Fruit fly (Drosophila melanogaster): ENCODE data around the gene CG8461.
A peak's percentile ranks its signal among the peaks of the same experiment; 100 is the strongest.

Gene CG8461

DNA sequence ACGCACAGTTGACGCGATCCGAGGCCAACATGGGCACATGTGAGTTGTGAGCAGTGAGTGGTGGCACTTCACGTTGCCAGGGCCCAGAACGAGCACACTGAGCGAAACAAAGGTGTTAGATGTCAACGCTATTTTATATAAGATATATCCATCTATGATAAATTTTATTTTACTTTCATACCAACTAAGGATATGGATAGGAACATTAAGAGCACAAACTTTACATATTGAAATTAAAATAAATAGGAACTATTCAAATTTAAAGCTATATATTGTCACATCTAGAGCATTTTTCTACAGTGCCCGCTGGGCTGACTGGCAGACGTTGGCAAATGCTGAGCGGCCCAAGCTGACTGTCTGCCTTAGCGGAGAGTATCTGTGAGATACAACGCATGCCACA is 43.7 kb downstream of the CG8461 start (continued):
- TF ChIP-seq CG11093 (GFP tag; IDR thresholded peaks at IDR 0.05) (0 out of 3 replicates have a peak, but pooled peaks have one; percentile 23), CG8944 (GFP tag; optimal IDR thresholded peaks at IDR 0.05) (no peak), Lim3 (GFP tag; IDR thresholded peaks at IDR 0.05) (no peak), grau (tag; optimal IDR thresholded peaks at IDR 0.05) (peak; percentile 76), CG7987 (GFP tag; optimal IDR thresholded peaks at IDR 0.05) (no peak), CG3838 (GFP tag; optimal IDR thresholded peaks at IDR 0.05) (no peak), CG12391 (tag; optimal IDR thresholded peaks at IDR 0.05) (peak; percentile 82), Tbp (GFP tag; optimal IDR thresholded peaks at IDR 0.05) (no peak), Nf-YA (GFP tag; IDR thresholded peaks at IDR 0.05) (peak; percentile 50; the same call in 1 of the 2 replicates), org-1 (GFP tag; optimal IDR thresholded peaks at IDR 0.05) (peak; percentile 34), CG2202 (tag; optimal IDR thresholded peaks at IDR 0.05) (peak; percentile 65), CG13296 (GFP tag; optimal IDR thresholded peaks at IDR 0.05) (no peak), CG4404 (GFP tag; IDR thresholded peaks at IDR 0.05) (peak; percentile 75), CG2199 (GFP tag; IDR thresholded peaks at IDR 0.05) (peak; percentile 25; the same call in 1 of the 3 replicates), klu (GFP tag; IDR thresholded peaks at IDR 0.05) (no peak), sisA (GFP tag; IDR thresholded peaks at IDR 0.05) (peak; percentile 45; the same call in 1 of the 2 replicates), sens (GFP tag) (peak; percentile 91), kah (GFP tag; optimal IDR thresholded peaks at IDR 0.05) (no peak), CG17829 (tag; optimal IDR thresholded peaks at IDR 0.05) (peak; percentile 83), sr (GFP tag; IDR thresholded peaks at IDR 0.05) (no peak), HLH54F (GFP tag; optimal IDR thresholded peaks at IDR 0.05) (no peak), PHDP (tag; optimal IDR thresholded peaks at IDR 0.05) (peak; percentile 73), usp (GFP tag; optimal IDR thresholded peaks at IDR 0.05) (no peak), da (GFP tag; optimal IDR thresholded peaks at IDR 0.05) (no peak), CG14965 (GFP tag; optimal IDR thresholded peaks at IDR 0.05; ENCODE audit: borderline replicate concordance) (no peak), gcm (GFP tag; optimal IDR thresholded peaks at IDR 0.05) (peak; percentile 60), D19B (GFP tag; optimal IDR thresholded peaks at IDR 0.05) (no peak), bab2 (GFP tag; optimal IDR thresholded peaks at IDR 0.05) (peak; percentile 47), wdn (GFP tag; IDR thresholded peaks at IDR 0.05) (no peak), E2f1 (GFP tag; IDR thresholded peaks at IDR 0.05) (peak; percentile 45; the same call in 1 of the 2 replicates), slbo (GFP tag; IDR thresholded peaks at IDR 0.05) (no peak; the same call in none of the 2 replicates), CG2116 (GFP tag; optimal IDR thresholded peaks at IDR 0.05) (no peak), eve (GFP tag; optimal IDR thresholded peaks at IDR 0.05) (peak in 1 of 2 experiments; percentile 67), CG14860 (GFP tag; IDR thresholded peaks at IDR 0.05; ENCODE audit: partially characterized antibody) (no peak), odd (GFP tag; optimal IDR thresholded peaks at IDR 0.05) (peak; percentile 58), mirr (GFP tag; optimal IDR thresholded peaks at IDR 0.05) (no peak), pnt (GFP tag; optimal IDR thresholded peaks at IDR 0.05) (no peak), CG13775 (GFP tag; optimal IDR thresholded peaks at IDR 0.05) (peak; percentile 62), CG5953 (GFP tag; IDR thresholded peaks at IDR 0.05) (no peak), Dfd (GFP tag; optimal IDR thresholded peaks at IDR 0.05) (no peak), maf-S (GFP tag; optimal IDR thresholded peaks at IDR 0.05) (no peak), CG15073 (GFP tag; optimal IDR thresholded peaks at IDR 0.05) (no peak), Gsc (GFP tag; IDR thresholded peaks at IDR 0.05) (no peak; the same call in 1 of the 2 replicates), lilli (GFP tag; optimal IDR thresholded peaks at IDR 0.05) (peak; percentile 37), lola (GFP tag; optimal IDR thresholded peaks at IDR 0.05) (peak in 1 of 3 experiments; percentile 84), grn (GFP tag; optimal IDR thresholded peaks at IDR 0.05) (no peak), disco-r (GFP tag; optimal IDR thresholded peaks at IDR 0.05) (no peak), Xrp1 (GFP tag; IDR thresholded peaks at IDR 0.05) (peak; percentile 88), CG12299 (tag; optimal IDR thresholded peaks at IDR 0.05) (no peak), CG2712 (tag; optimal IDR thresholded peaks at IDR 0.05) (peak; percentile 89), NFAT (GFP tag; IDR thresholded peaks at IDR 0.05) (no peak), CkIIα-i1 (GFP tag; IDR thresholded peaks at IDR 0.05) (no peak), trh (GFP tag; optimal IDR thresholded peaks at IDR 0.05) (no peak)
